Worm (Caenorhabditis elegans): ENCODE measurements around the gene B0564.2.

DNA sequence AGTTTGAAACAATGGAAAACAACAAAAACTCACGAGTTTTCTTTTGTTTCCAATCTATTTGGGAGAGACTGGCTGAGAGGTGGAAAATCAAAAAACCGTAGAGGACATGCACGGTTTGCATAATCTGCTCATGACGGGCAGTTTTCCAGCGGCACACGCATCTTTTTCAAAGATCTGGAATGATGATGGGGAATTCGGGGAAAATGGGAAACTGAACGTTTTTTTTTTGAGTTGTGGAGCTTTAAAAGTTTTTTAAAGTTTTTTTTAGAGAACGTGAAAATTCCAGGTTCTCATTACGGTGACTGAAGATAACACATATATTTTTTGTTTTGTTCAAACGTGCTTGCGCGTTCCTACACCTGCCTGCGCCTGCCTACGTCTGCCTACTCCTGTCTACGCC, 30.8 kb upstream of the B0564.2 start, which contains the start of gene C39E9.7:
- TF ChIP-seq ama-1 (optimal IDR thresholded peaks at IDR 0.05) (no peak), npax-4 (tag; optimal IDR thresholded peaks at IDR 0.05) (no peak), hlh-6 (tag; optimal IDR thresholded peaks at IDR 0.05) (no peak), pag-3 (tag; optimal IDR thresholded peaks at IDR 0.05; ENCODE audit: borderline replicate concordance) (no peak), unc-42 (tag; optimal IDR thresholded peaks at IDR 0.05) (no peak), C38D4.7 (GFP tag; optimal IDR thresholded peaks at IDR 0.05) (no peak), elt-2 (tag; optimal IDR thresholded peaks at IDR 0.05) (no peak), ceh-14 (tag; optimal IDR thresholded peaks at IDR 0.05) (no peak), pqm-1 (tag; optimal IDR thresholded peaks at IDR 0.05) (no peak), F13H6.1 (tag; optimal IDR thresholded peaks at IDR 0.05) (no peak), pha-4 (tag; optimal IDR thresholded peaks at IDR 0.05) (no peak), hlh-8 (tag; optimal IDR thresholded peaks at IDR 0.05) (no peak), hlh-13 (GFP tag; optimal IDR thresholded peaks at IDR 0.05) (no peak)
